Worm (Caenorhabditis elegans): Measurements from ENCODE around the gene mboa-2.

- TF ChIP-seq ama-1 (optimal IDR thresholded peaks at IDR 0.05), result no peak
- no peak for TF ChIP-seq nhr-11 (tag; optimal IDR thresholded peaks at IDR 0.05)
- no peak for TF ChIP-seq nhr-12 (tag; optimal IDR thresholded peaks at IDR 0.05)
- TF ChIP-seq egl-27 (tag; optimal IDR thresholded peaks at IDR 0.05), result no peak
- no peak for TF ChIP-seq aly-2 (tag; optimal IDR thresholded peaks at IDR 0.05)
- TF ChIP-seq nhr-237 (tag; optimal IDR thresholded peaks at IDR 0.05), result no peak
Measured at ce11 chrV:11170564-11171329, 48.5 kb upstream of the mboa-2 start.
